Comparison of ENCODE assay signal across 4 worm cellular contexts in the genomic region with DNA sequence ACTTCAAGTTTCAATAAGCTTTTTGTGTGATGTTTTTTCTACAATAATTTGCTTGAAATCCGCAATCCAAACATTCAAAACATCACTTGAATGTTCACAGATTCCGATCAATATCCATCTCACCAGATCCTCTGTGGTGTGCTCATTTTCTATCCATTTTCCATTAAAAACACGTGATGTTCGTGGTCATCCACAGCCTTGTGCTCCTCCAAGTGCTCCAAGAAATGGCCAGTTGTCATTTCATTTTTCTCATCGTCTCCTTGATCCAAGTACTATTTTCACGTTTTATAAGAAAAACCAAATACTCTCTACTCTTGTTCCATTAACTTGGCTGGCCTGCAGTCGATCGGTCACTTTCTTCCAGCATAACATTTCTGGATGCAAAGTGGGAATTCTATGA.
TF ChIP-seq lines count a peak whose summit lies in the region.

No protein-coding gene starts in this region.

TF ChIP-seq in whole organism, L1 larva, 84 proteins besides CTCF, POLR2A, EP300 and RAD21 (continues in another document):
- no peak for TF ChIP-seq aly-2 (tag; optimal IDR thresholded peaks at IDR 0.05; lab: Kevin White, UChicago)
- no peak for TF ChIP-seq tlp-1 (tag; optimal IDR thresholded peaks at IDR 0.05; lab: Kevin White, UChicago)
- TF ChIP-seq egl-13 (tag; optimal IDR thresholded peaks at IDR 0.05; lab: Kevin White, UChicago) = no peak
- TF ChIP-seq swsn-7 (tag; optimal IDR thresholded peaks at IDR 0.05; lab: Kevin White, UChicago) = peak; percentile 15
- no peak for TF ChIP-seq nhr-47 (tag; optimal IDR thresholded peaks at IDR 0.05; lab: Kevin White, UChicago)
- TF ChIP-seq pax-3 (tag; optimal IDR thresholded peaks at IDR 0.05; lab: Kevin White, UChicago) = no peak
- TF ChIP-seq ztf-4 (tag; optimal IDR thresholded peaks at IDR 0.05; lab: Kevin White, UChicago) = peak; percentile 61
- no peak for TF ChIP-seq ceh-82 (tag; optimal IDR thresholded peaks at IDR 0.05; lab: Kevin White, UChicago)
- TF ChIP-seq irx-1 (tag; optimal IDR thresholded peaks at IDR 0.05; lab: Kevin White, UChicago) = no peak
- TF ChIP-seq ama-1 (optimal IDR thresholded peaks at IDR 0.05; lab: Kevin White, UChicago) = no peak
- no peak for TF ChIP-seq nhr-85 (tag; lab: Kevin White, UChicago)
- TF ChIP-seq ceh-8 (GFP tag; optimal IDR thresholded peaks at IDR 0.05; lab: Kevin White, UChicago) = no peak
- peak in 1 of 2 experiments; percentile 20 for TF ChIP-seq efl-1 (optimal IDR thresholded peaks at IDR 0.05; lab: Kevin White, UChicago)
- peak in 1 of 2 experiments; percentile 86 for TF ChIP-seq efl-1 (GFP tag; optimal IDR thresholded peaks at IDR 0.05 in 1 of 2; lab: Kevin White, UChicago)
- TF ChIP-seq ces-1 (GFP tag; optimal IDR thresholded peaks at IDR 0.05; lab: Kevin White, UChicago) = no peak
- no peak for TF ChIP-seq hlh-4 (tag; optimal IDR thresholded peaks at IDR 0.05; lab: Kevin White, UChicago)
- no peak for TF ChIP-seq ztf-11 (tag; optimal IDR thresholded peaks at IDR 0.05; lab: Kevin White, UChicago)
- TF ChIP-seq mef-2 (tag; optimal IDR thresholded peaks at IDR 0.05; lab: Kevin White, UChicago) = no peak
- no peak for TF ChIP-seq nhr-84 (tag; optimal IDR thresholded peaks at IDR 0.05; lab: Kevin White, UChicago)
- no peak for TF ChIP-seq alr-1 (tag; optimal IDR thresholded peaks at IDR 0.05; lab: Kevin White, UChicago; ENCODE audit: borderline replicate concordance)
- TF ChIP-seq rnt-1 (tag; optimal IDR thresholded peaks at IDR 0.05; lab: Kevin White, UChicago) = peak; percentile 84
- peak; percentile 12 for TF ChIP-seq dsc-1 (tag; optimal IDR thresholded peaks at IDR 0.05; lab: Kevin White, UChicago)
- TF ChIP-seq unc-62 (GFP tag; optimal IDR thresholded peaks at IDR 0.05; lab: Kevin White, UChicago) = no peak

TF ChIP-seq in whole organism, L2 larva, 48 proteins besides CTCF, POLR2A, EP300 and RAD21:
- TF ChIP-seq sma-9 (GFP tag; optimal IDR thresholded peaks at IDR 0.05; lab: Kevin White, UChicago) (peak; percentile 37), sma-9 (tag; optimal IDR thresholded peaks at IDR 0.05; lab: Kevin White, UChicago) (no peak), lsy-2 (tag; optimal IDR thresholded peaks at IDR 0.05; lab: Kevin White, UChicago) (peak in 1 of 2 experiments; percentile 11), mbf-1 (tag; optimal IDR thresholded peaks at IDR 0.05; lab: Kevin White, UChicago) (no peak), mab-5 (tag; optimal IDR thresholded peaks at IDR 0.05; lab: Kevin White, UChicago) (peak; percentile 18), aly-2 (tag; optimal IDR thresholded peaks at IDR 0.05; lab: Kevin White, UChicago) (no peak), ceh-16 (tag; optimal IDR thresholded peaks at IDR 0.05; lab: Kevin White, UChicago) (no peak), nhr-10 (tag; optimal IDR thresholded peaks at IDR 0.05; lab: Kevin White, UChicago) (no peak), lin-39 (tag; optimal IDR thresholded peaks at IDR 0.05; lab: Kevin White, UChicago) (no peak), sem-4 (tag; optimal IDR thresholded peaks at IDR 0.05; lab: Kevin White, UChicago) (no peak), crh-2 (tag; optimal IDR thresholded peaks at IDR 0.05; lab: Kevin White, UChicago) (no peak), lin-11 (tag; optimal IDR thresholded peaks at IDR 0.05; lab: Kevin White, UChicago) (no peak), fos-1 (tag; optimal IDR thresholded peaks at IDR 0.05; lab: Kevin White, UChicago) (no peak), F13H6.1 (tag; optimal IDR thresholded peaks at IDR 0.05; lab: Kevin White, UChicago) (peak; percentile 49), nhr-129 (tag; optimal IDR thresholded peaks at IDR 0.05; lab: Kevin White, UChicago) (peak; percentile 58)

TF ChIP-seq in whole organism, L4 larva, 104 proteins besides CTCF, POLR2A, EP300 and RAD21:
- TF ChIP-seq nhr-11 (tag; optimal IDR thresholded peaks at IDR 0.05; lab: Kevin White, UChicago) (peak; percentile 30), mdl-1 (tag; optimal IDR thresholded peaks at IDR 0.05; lab: Kevin White, UChicago) (no peak), daf-16 (GFP tag; optimal IDR thresholded peaks at IDR 0.05; lab: Kevin White, UChicago) (peak in 1 of 2 experiments; percentile 14), daf-16 (tag; optimal IDR thresholded peaks at IDR 0.05; lab: Kevin White, UChicago) (no peak), hlh-11 (tag; optimal IDR thresholded peaks at IDR 0.05; lab: Kevin White, UChicago) (peak; percentile 8), fos-1 (tag; optimal IDR thresholded peaks at IDR 0.05; lab: Kevin White, UChicago) (no peak), hmg-1.1 (GFP tag; IDR thresholded peaks at IDR 0.05; lab: Robert Waterston, UW) (0 out of 2 replicates have a peak, but pooled peaks have one; percentile 20), daf-12 (tag; optimal IDR thresholded peaks at IDR 0.05; lab: Kevin White, UChicago) (no peak)

TF ChIP-seq in whole organism, mixed stage, embryonic, 35 proteins besides CTCF, POLR2A, EP300 and RAD21:
- no peak for TF ChIP-seq mab-5 (tag; optimal IDR thresholded peaks at IDR 0.05; lab: Kevin White, UChicago)
- peak; percentile 79 for TF ChIP-seq hlh-1 (tag; optimal IDR thresholded peaks at IDR 0.05; lab: Kevin White, UChicago)

Comparison
In these comparisons a context has a peak if more than half of its experiments do, and no peak if none do; other contexts are left out.
1. Of the 29 proteins assayed by ChIP-seq in both whole organism, L4 larva and whole organism, L1 larva: peak only in whole organism, L4 larva: nhr-11; only in whole organism, L1 larva: lin-39 and lsy-2; in both: none; in neither: 25; mixed calls (peak in some experiments, not most) for 1.